Worm (Caenorhabditis elegans): ENCODE results near the gene srh-139.

DNA sequence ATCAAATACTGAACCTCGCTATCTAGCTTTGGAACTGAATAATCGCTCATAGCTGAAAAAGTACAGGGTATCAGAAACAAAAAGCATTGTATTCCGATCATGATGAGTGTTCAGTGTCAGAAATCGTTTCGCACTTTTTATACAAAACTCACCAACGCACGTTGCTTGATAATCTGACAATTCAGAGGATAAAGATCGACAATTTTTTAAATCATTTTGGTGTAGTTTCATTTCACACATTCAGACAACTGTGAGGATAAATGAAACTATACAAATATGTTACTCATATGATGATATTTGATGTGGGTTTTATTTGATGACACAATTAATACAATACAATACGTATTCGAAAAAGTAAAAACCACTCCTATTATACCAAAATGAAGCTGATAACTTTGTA lies 737 bp upstream of the srh-139 start, which contains the start of gene F57E7.2:
- TF ChIP-seq ets-4 (GFP tag; optimal IDR thresholded peaks at IDR 0.05): no peak
- TF ChIP-seq T07F8.4 (tag; optimal IDR thresholded peaks at IDR 0.05): no peak
- no peak for TF ChIP-seq madf-10 (tag; optimal IDR thresholded peaks at IDR 0.05)
- no peak for TF ChIP-seq mel-28 (tag; optimal IDR thresholded peaks at IDR 0.05; ENCODE audit: borderline replicate concordance)
- TF ChIP-seq hsf-1 (GFP tag; IDR thresholded peaks at IDR 0.05): no peak
- no peak for TF ChIP-seq zim-3 (tag; optimal IDR thresholded peaks at IDR 0.05)
- no peak for TF ChIP-seq lin-35 (GFP tag; optimal IDR thresholded peaks at IDR 0.05)
